Fruit fly (Drosophila melanogaster) whole organism, wandering third instar larva: ENCODE measurements around the gene CG4970.

Experiments used
- Abd-B ChIP-seq: fragments of >200 bp; optimal IDR thresholded peaks from 2 replicates; lab custom pipeline; 2017; ENCODE audit warnings: missing biosample characterization, missing genetic modification characterization
- CG9705 ChIP-seq: fragments of 200-800 bp; sonication (Bioruptor generic); optimal IDR thresholded peaks from 2 replicates; lab custom pipeline; 2018; ENCODE audit warnings: missing biosample characterization, mild to moderate bottlenecking, missing genetic modification characterization
- CrebA ChIP-seq: fragments of 200-800 bp; sonication (Bioruptor generic); optimal IDR thresholded peaks from 2 replicates; lab custom pipeline; 2016; ENCODE audit warnings: missing biosample characterization, mild to moderate bottlenecking, missing genetic modification characterization, borderline replicate concordance
- Dfd ChIP-seq: fragments of >200 bp; optimal IDR thresholded peaks from 2 replicates; lab custom pipeline; 2017; ENCODE audit warnings: missing biosample characterization, missing genetic modification characterization
- Dif ChIP-seq: fragments of 200-275, 200-300 bp; sonication (Bioruptor generic); optimal IDR thresholded peaks from 2 replicates; lab custom pipeline; 2018; ENCODE audit warnings: missing biosample characterization, missing genetic modification characterization; ENCODE audit not compliant: partially characterized antibody
- GATAd ChIP-seq: sonication (Bioruptor generic); optimal IDR thresholded peaks from 2 replicates; lab custom pipeline; 2016; ENCODE audit warnings: missing biosample characterization, missing genetic modification characterization
- HLH106 ChIP-seq: fragments of 200-800 bp; optimal IDR thresholded peaks from 3 replicates; lab custom pipeline; 2019; ENCODE audit warnings: missing biosample characterization, mild to moderate bottlenecking, missing genetic modification characterization, moderate library complexity
- Hnf4 ChIP-seq: fragments of 200-800 bp; sonication (Bioruptor generic); optimal IDR thresholded peaks from 2 replicates; lab custom pipeline; 2016; ENCODE audit warnings: missing biosample characterization, mild to moderate bottlenecking, missing genetic modification characterization
- Hr78 ChIP-seq: fragments of >200 bp; optimal IDR thresholded peaks from 2 replicates; lab custom pipeline; 2017; ENCODE audit warnings: missing biosample characterization, missing genetic modification characterization
- Hr83 ChIP-seq: fragments of 200-300 bp; sonication (Bioruptor generic); optimal IDR thresholded peaks from 2 replicates; lab custom pipeline; 2016; ENCODE audit warnings: missing biosample characterization, mild to moderate bottlenecking, missing genetic modification characterization, moderate library complexity; ENCODE audit not compliant: poor library complexity, severe bottlenecking
- Jra ChIP-seq: sonication (Bioruptor generic); optimal IDR thresholded peaks from 2 replicates; lab custom pipeline; 2016; ENCODE audit warnings: missing biosample characterization, missing genetic modification characterization
- Myc ChIP-seq: fragments of >200 bp; optimal IDR thresholded peaks from 2 replicates; lab custom pipeline; 2017
- OdsH ChIP-seq: fragments of 200-800 bp; sonication (Bioruptor generic); optimal IDR thresholded peaks from 2 replicates; lab custom pipeline; 2016; ENCODE audit warnings: missing biosample characterization, mild to moderate bottlenecking, missing genetic modification characterization
- Sp1 ChIP-seq: fragments of 200-800 bp; sonication (Bioruptor generic); optimal IDR thresholded peaks from 3 replicates; lab custom pipeline; 2019; ENCODE audit warnings: missing biosample characterization, mild to moderate bottlenecking, missing genetic modification characterization, moderate library complexity
- Vsx2 ChIP-seq: fragments of 200-300, 225-300 bp; sonication (Bioruptor generic); optimal IDR thresholded peaks from 2 replicates; lab custom pipeline; 2018; ENCODE audit warnings: missing biosample characterization, missing genetic modification characterization; ENCODE audit not compliant: partially characterized antibody
- br ChIP-seq: fragments of 200-800 bp; sonication (Bioruptor generic); optimal IDR thresholded peaks from 2 replicates; lab custom pipeline; 2016; ENCODE audit warnings: missing biosample characterization, missing genetic modification characterization
- dl ChIP-seq, 2 experiments: fragments of 175-275, 200-275 bp in 1 of 2; fragments of 200-275 bp in 1 of 2; sonication (Bioruptor generic); optimal IDR thresholded peaks; lab custom pipeline; 2018; ENCODE audit warnings: mild to moderate bottlenecking in 2 of 2, missing biosample characterization in 2 of 2, missing genetic modification characterization in 2 of 2, moderate library complexity in 2 of 2; ENCODE audit not compliant: partially characterized antibody in 2 of 2, insufficient read depth in 1 of 2
- dmrt93B ChIP-seq: fragments of 200-800 bp; sonication (Bioruptor generic); optimal IDR thresholded peaks from 2 replicates; lab custom pipeline; 2018; ENCODE audit warnings: missing biosample characterization, mild to moderate bottlenecking, missing genetic modification characterization
- dsf ChIP-seq: sonication (Bioruptor generic); optimal IDR thresholded peaks from 2 replicates; lab custom pipeline; 2016; ENCODE audit warnings: missing biosample characterization, missing genetic modification characterization, borderline replicate concordance
- fru ChIP-seq: fragments of 200-800 bp; sonication (Bioruptor generic); optimal IDR thresholded peaks from 3 replicates; lab custom pipeline; 2016; ENCODE audit warnings: missing biosample characterization, mild to moderate bottlenecking, missing genetic modification characterization
- h ChIP-seq: fragments of 200-800 bp; sonication (Bioruptor generic); optimal IDR thresholded peaks from 3 replicates; lab custom pipeline; 2016; ENCODE audit warnings: missing biosample characterization, mild to moderate bottlenecking, missing genetic modification characterization
- jim ChIP-seq: fragments of 175-275, 200-325 bp; sonication (Bioruptor generic); optimal IDR thresholded peaks from 2 replicates; lab custom pipeline; 2016; ENCODE audit warnings: missing biosample characterization, mild to moderate bottlenecking, missing genetic modification characterization
- lola ChIP-seq: fragments of >200 bp; optimal IDR thresholded peaks from 2 replicates; lab custom pipeline; 2017; ENCODE audit warnings: missing biosample characterization, missing genetic modification characterization
- pan ChIP-seq: fragments of >200 bp; optimal IDR thresholded peaks from 2 replicates; lab custom pipeline; 2017
- psq ChIP-seq: fragments of 200-800 bp; sonication (Bioruptor generic); optimal IDR thresholded peaks from 3 replicates; lab custom pipeline; 2017; ENCODE audit warnings: missing biosample characterization, mild to moderate bottlenecking, missing genetic modification characterization, moderate library complexity
- rgr ChIP-seq: fragments of 200-800 bp; sonication (Bioruptor generic); optimal IDR thresholded peaks from 3 replicates; lab custom pipeline; 2016; ENCODE audit warnings: missing biosample characterization, mild to moderate bottlenecking, missing genetic modification characterization
- sage ChIP-seq: fragments of 200-800 bp; sonication (Bioruptor generic); optimal IDR thresholded peaks from 2 replicates; lab custom pipeline; 2016; ENCODE audit warnings: missing biosample characterization, mild to moderate bottlenecking, missing genetic modification characterization
- sv ChIP-seq: fragments of 200-800 bp; sonication (Bioruptor generic); optimal IDR thresholded peaks from 3 replicates; lab custom pipeline; 2016; ENCODE audit warnings: missing biosample characterization, missing genetic modification characterization
- tai ChIP-seq: sonication (Bioruptor generic); optimal IDR thresholded peaks from 2 replicates; lab custom pipeline; 2016; ENCODE audit warnings: missing biosample characterization, missing genetic modification characterization
- usp ChIP-seq: fragments of >200 bp; optimal IDR thresholded peaks from 2 replicates; lab custom pipeline; 2017; ENCODE audit warnings: missing biosample characterization, missing genetic modification characterization
- woc ChIP-seq: sonication (Bioruptor generic); optimal IDR thresholded peaks from 2 replicates; lab custom pipeline; 2016; ENCODE audit warnings: missing biosample characterization, mild to moderate bottlenecking, missing genetic modification characterization

Gene CG4970

dm6 chr2L:11500649-11501048 lies 16.5 kb upstream of the CG4970 start:
- TF ChIP-seq br (GFP tag; lab: Kevin White, UChicago) (no peak), Dfd (GFP tag; lab: Kevin White, UChicago) (peak; percentile 7)

dm6 chr2L:11501427-11501968 lies 15.7 kb upstream of the CG4970 start, which contains the start of gene spz4:
Gene spz4 (plus strand): TSS chr2L:11501715.
- TF ChIP-seq dsf (GFP tag; lab: Kevin White, UChicago) = no peak
- TF ChIP-seq sage = no peak
- no peak for TF ChIP-seq woc (GFP tag; lab: Kevin White, UChicago)
- no peak for TF ChIP-seq Sp1
- no peak for TF ChIP-seq fru (GFP tag; lab: Kevin White, UChicago)
- no peak for TF ChIP-seq OdsH (GFP tag; lab: Kevin White, UChicago)
- no peak for TF ChIP-seq Jra (GFP tag; lab: Kevin White, UChicago)
- no peak for TF ChIP-seq rgr (GFP tag; lab: Kevin White, UChicago)
- TF ChIP-seq jim = no peak
- TF ChIP-seq Dif (GFP tag; lab: Kevin White, UChicago) = no peak
- TF ChIP-seq Myc (lab: Kevin White, UChicago) = no peak
- no peak for TF ChIP-seq Dfd (GFP tag; lab: Kevin White, UChicago)
- TF ChIP-seq Hnf4 (GFP tag; lab: Kevin White, UChicago) = no peak
- TF ChIP-seq HLH106 (tag; lab: Kevin White, UChicago) = no peak
- no peak for TF ChIP-seq br (GFP tag; lab: Kevin White, UChicago)
- TF ChIP-seq GATAd (GFP tag; lab: Kevin White, UChicago) = no peak

dm6 chr2L:11502698-11503097 lies 14.5 kb upstream of the CG4970 start:
- TF ChIP-seq pan (lab: Kevin White, UChicago) (no peak), Abd-B (GFP tag; lab: Kevin White, UChicago) (no peak), Dif (GFP tag; lab: Kevin White, UChicago) (no peak), sv (GFP tag; lab: Kevin White, UChicago) (no peak), Myc (lab: Kevin White, UChicago) (no peak), sage (no peak), CG9705 (GFP tag; lab: Kevin White, UChicago) (no peak), fru (GFP tag; lab: Kevin White, UChicago) (no peak), woc (GFP tag; lab: Kevin White, UChicago) (no peak), Hnf4 (GFP tag; lab: Kevin White, UChicago) (no peak), Vsx2 (GFP tag; lab: Kevin White, UChicago) (no peak), Jra (GFP tag; lab: Kevin White, UChicago) (no peak), psq (GFP tag; lab: Kevin White, UChicago) (no peak), HLH106 (tag; lab: Kevin White, UChicago) (no peak), rgr (GFP tag; lab: Kevin White, UChicago) (no peak), GATAd (GFP tag; lab: Kevin White, UChicago) (no peak), usp (GFP tag; lab: Kevin White, UChicago) (no peak), lola (GFP tag; lab: Kevin White, UChicago) (no peak), Hr78 (GFP tag; lab: Kevin White, UChicago) (no peak)
- TF ChIP-seq, all 38 proteins: peak for 0

dm6 chr2L:11504896-11505569 lies 12.2 kb upstream of the CG4970 start:
- TF ChIP-seq h (no peak), Abd-B (GFP tag; lab: Kevin White, UChicago) (no peak), Hr83 (no peak), dmrt93B (GFP tag; lab: Kevin White, UChicago) (peak; percentile 25), Hr78 (GFP tag; lab: Kevin White, UChicago) (no peak), HLH106 (tag; lab: Kevin White, UChicago) (peak; percentile 44), CrebA (GFP tag; lab: Kevin White, UChicago) (no peak), GATAd (GFP tag; lab: Kevin White, UChicago) (no peak), usp (GFP tag; lab: Kevin White, UChicago) (no peak), psq (GFP tag; lab: Kevin White, UChicago) (peak; percentile 41), dl (GFP tag; optimal IDR thresholded peaks at IDR 0.05; lab: Kevin White, UChicago; ENCODE audit: insufficient read depth in 1 of 2, partially characterized antibody in 2 of 2) (no peak), tai (no peak), lola (GFP tag; lab: Kevin White, UChicago) (no peak)
